Fruit fly (Drosophila melanogaster): ENCODE data around the gene CG33299.

DNA sequence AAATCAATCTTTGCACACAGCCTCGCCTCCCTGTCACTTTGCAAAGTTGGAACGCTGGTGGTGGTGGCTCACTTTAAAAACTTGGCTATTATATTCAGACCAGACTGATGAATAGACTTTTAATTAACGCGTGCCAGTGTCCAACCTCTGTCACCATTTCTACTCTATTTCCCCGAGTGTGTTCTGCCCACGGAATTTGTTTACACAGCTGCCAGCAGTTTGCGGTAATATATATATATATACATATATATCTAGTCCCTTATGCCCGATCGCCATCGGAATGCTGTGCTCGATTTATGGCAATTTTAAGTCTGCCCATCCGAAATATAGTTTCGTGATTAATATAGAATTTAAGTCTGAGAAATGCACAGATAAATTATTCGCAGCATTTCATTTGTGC, 23.4 kb downstream of the CG33299 start:
- no peak for TF ChIP-seq CTCF (optimal IDR thresholded peaks at IDR 0.05)
- no peak for TF ChIP-seq CG8478 (optimal IDR thresholded peaks at IDR 0.05)
